Fruit fly (Drosophila melanogaster): ENCODE results near the gene CG32107.

Gene CG32107

dm6 chr3L:12874211-12874610 is 13.1 kb upstream of the CG32107 start (continued):
- TF ChIP-seq CG5245 (GFP tag; optimal IDR thresholded peaks at IDR 0.05) (no peak), CG1647 (GFP tag; optimal IDR thresholded peaks at IDR 0.05) (no peak), HLH3B (GFP tag; IDR thresholded peaks at IDR 0.05) (peak; percentile 35; the same call in 1 of the 2 replicates), shn (GFP tag; optimal IDR thresholded peaks at IDR 0.05) (no peak), aop (GFP tag; IDR thresholded peaks at IDR 0.05) (no peak), bsh (GFP tag; optimal IDR thresholded peaks at IDR 0.05) (no peak), yki (optimal IDR thresholded peaks at IDR 0.05) (no peak), zfh2 (GFP tag; optimal IDR thresholded peaks at IDR 0.05) (no peak), pb (GFP tag; optimal IDR thresholded peaks at IDR 0.05) (no peak), ato (GFP tag; IDR thresholded peaks at IDR 0.05; ENCODE audit: partially characterized antibody) (no peak), Aef1 (GFP tag; IDR thresholded peaks at IDR 0.05) (peak; percentile 20; the same call in 1 of the 3 replicates), Bdp1 (GFP tag; optimal IDR thresholded peaks at IDR 0.05) (no peak), cwo (GFP tag; optimal IDR thresholded peaks at IDR 0.05) (peak; percentile 35), CG10267 (tag; optimal IDR thresholded peaks at IDR 0.05) (no peak), CG18262 (tag; optimal IDR thresholded peaks at IDR 0.05) (no peak), CG11456 (GFP tag; IDR thresholded peaks at IDR 0.05) (no peak), CG15011 (GFP tag; optimal IDR thresholded peaks at IDR 0.05) (no peak), onecut (GFP tag; IDR thresholded peaks at IDR 0.05) (0 out of 2 replicates have a peak, but pooled peaks have one; percentile 7), schlank (tag; optimal IDR thresholded peaks at IDR 0.05) (no peak), Optix (GFP tag; IDR thresholded peaks at IDR 0.05) (no peak), CG2712 (tag; optimal IDR thresholded peaks at IDR 0.05) (no peak), bcd (GFP tag; optimal IDR thresholded peaks at IDR 0.05) (peak; percentile 6), vnd (GFP tag; IDR thresholded peaks at IDR 0.05; ENCODE audit: partially characterized antibody) (no peak), maf-S (GFP tag; optimal IDR thresholded peaks at IDR 0.05) (no peak), CG6272 (GFP tag; IDR thresholded peaks at IDR 0.05) (no peak), ken (GFP tag; IDR thresholded peaks at IDR 0.05) (no peak), CG7271 (tag; optimal IDR thresholded peaks at IDR 0.05) (no peak), NfI (GFP tag; optimal IDR thresholded peaks at IDR 0.05) (no peak), sob (GFP tag; IDR thresholded peaks at IDR 0.05) (peak; percentile 22; the same call in 1 of the 2 replicates), rib (GFP tag; IDR thresholded peaks at IDR 0.05) (no peak), CG7839 (tag; optimal IDR thresholded peaks at IDR 0.05) (peak; percentile 40), Deaf1 (tag; optimal IDR thresholded peaks at IDR 0.05) (no peak), Hmr (GFP tag; optimal IDR thresholded peaks at IDR 0.05) (peak; percentile 56), CG18599 (GFP tag; optimal IDR thresholded peaks at IDR 0.05) (peak; percentile 76), CG9437 (GFP tag; optimal IDR thresholded peaks at IDR 0.05) (no peak), Dbx (GFP tag; IDR thresholded peaks at IDR 0.05) (no peak), CG10565 (GFP tag; optimal IDR thresholded peaks at IDR 0.05) (no peak), CG17361 (GFP tag; IDR thresholded peaks at IDR 0.05) (no peak), vvl (GFP tag; IDR thresholded peaks at IDR 0.05) (peak; percentile 21; the same call in 1 of the 2 replicates), CG2129 (GFP tag; IDR thresholded peaks at IDR 0.05; ENCODE audit: partially characterized antibody) (no peak), Mad (GFP tag; optimal IDR thresholded peaks at IDR 0.05) (no peak), CG9797 (GFP tag; optimal IDR thresholded peaks at IDR 0.05) (no peak), Dll (GFP tag; IDR thresholded peaks at IDR 0.05; ENCODE audit: partially characterized antibody) (no peak), tio (GFP tag; optimal IDR thresholded peaks at IDR 0.05) (no peak), Hsf (GFP tag; optimal IDR thresholded peaks at IDR 0.05) (no peak), CG4854 (GFP tag; optimal IDR thresholded peaks at IDR 0.05) (no peak), klu (GFP tag; IDR thresholded peaks at IDR 0.05) (no peak), nmo (GFP tag; optimal IDR thresholded peaks at IDR 0.05) (no peak), hb (GFP tag; IDR thresholded peaks at IDR 0.05; ENCODE audit: partially characterized antibody) (no peak), CG9932 (GFP tag; IDR thresholded peaks at IDR 0.05) (peak; percentile 20; the same call in 1 of the 2 replicates), CG34422 (GFP tag; IDR thresholded peaks at IDR 0.05) (no peak), CG10431 (GFP tag; optimal IDR thresholded peaks at IDR 0.05) (no peak)
